Fruit fly (Drosophila melanogaster) whole organism, prepupa: Measurements from ENCODE around the gene CG31687.

ENCODE experiments used
- Blimp-1 ChIP-seq: fragments of 200-800 bp; sonication (Bioruptor generic); optimal IDR thresholded peaks from 3 replicates; lab custom pipeline; 2017; ENCODE audit warnings: missing biosample characterization, missing genetic modification characterization, mild to moderate bottlenecking, moderate library complexity, missing genetic modification reagents
- CG10631 ChIP-seq: fragments of 200-800 bp; sonication (Bioruptor generic); optimal IDR thresholded peaks from 2 replicates; lab custom pipeline; 2016; ENCODE audit warnings: missing biosample characterization, missing genetic modification characterization
- CG11294 ChIP-seq: fragments of 200-800 bp; sonication (Bioruptor generic); IDR thresholded peaks from 2 replicates; pipeline ENCODE4 v1.3.6; 2022; ENCODE audit warnings: missing biosample characterization, missing genetic modification characterization
- CG11762 ChIP-seq: fragments of 200-800 bp; sonication (Bioruptor generic); optimal IDR thresholded peaks from 3 replicates; lab custom pipeline; 2016; ENCODE audit warnings: missing biosample characterization, missing genetic modification characterization; ENCODE audit not compliant: insufficient read depth
- CG16779 ChIP-seq: fragments of 200-800 bp; sonication (Bioruptor generic); optimal IDR thresholded peaks from 3 replicates; lab custom pipeline; 2017; ENCODE audit warnings: missing biosample characterization, mild to moderate bottlenecking, missing genetic modification characterization
- CG31627 ChIP-seq: fragments of 200-800 bp; sonication (Bioruptor generic); optimal IDR thresholded peaks from 3 replicates; lab custom pipeline; 2016; ENCODE audit warnings: missing biosample characterization, missing genetic modification characterization
- CG32006 ChIP-seq: fragments of 200-800 bp; sonication (Bioruptor generic); optimal IDR thresholded peaks from 3 replicates; lab custom pipeline; 2017; ENCODE audit warnings: missing biosample characterization, mild to moderate bottlenecking, missing genetic modification characterization
- CG34406 ChIP-seq: fragments of 200-800 bp; sonication (Bioruptor generic); optimal IDR thresholded peaks from 3 replicates; lab custom pipeline; 2016; ENCODE audit warnings: missing biosample characterization, missing genetic modification characterization
- CG3919 ChIP-seq: fragments of 200-800 bp; sonication (Bioruptor generic); optimal IDR thresholded peaks from 3 replicates; lab custom pipeline; 2016; ENCODE audit warnings: missing biosample characterization, missing genetic modification characterization
- CG4318 ChIP-seq: fragments of 200-800 bp; sonication (Bioruptor generic); optimal IDR thresholded peaks from 3 replicates; lab custom pipeline; 2017; ENCODE audit warnings: missing biosample characterization, mild to moderate bottlenecking, missing genetic modification characterization
- CG6163 ChIP-seq: fragments of 200-800 bp; sonication (Bioruptor generic); IDR thresholded peaks from 3 replicates; pipeline ENCODE4 v1.3.6; 2022; ENCODE audit warnings: missing biosample characterization, missing genetic modification characterization
- CG6276 ChIP-seq: fragments of 200-800 bp; sonication (Bioruptor generic); optimal IDR thresholded peaks from 2 replicates; lab custom pipeline; 2017; ENCODE audit warnings: missing biosample characterization, mild to moderate bottlenecking, missing genetic modification characterization
- CG7368 ChIP-seq: fragments of 200-800 bp; sonication (Bioruptor generic); optimal IDR thresholded peaks from 3 replicates; lab custom pipeline; 2016; ENCODE audit warnings: missing biosample characterization, missing genetic modification characterization
- CG8119 ChIP-seq: fragments of 200-800 bp; sonication (Bioruptor generic); IDR thresholded peaks from 3 replicates; pipeline ENCODE4 v1.3.6; 2022; ENCODE audit warnings: missing biosample characterization, missing genetic modification characterization
- CG8319 ChIP-seq: fragments of 200-800 bp; sonication (Bioruptor generic); optimal IDR thresholded peaks from 3 replicates; lab custom pipeline; 2016; ENCODE audit warnings: missing biosample characterization, missing genetic modification characterization
- CG9139 ChIP-seq: fragments of 200-800 bp; sonication (Bioruptor generic); optimal IDR thresholded peaks from 3 replicates; lab custom pipeline; 2017; ENCODE audit warnings: missing biosample characterization, mild to moderate bottlenecking, missing genetic modification characterization
- Eip75B ChIP-seq: fragments of 200-800 bp; sonication (Bioruptor generic); optimal IDR thresholded peaks from 3 replicates; lab custom pipeline; 2016; ENCODE audit warnings: missing biosample characterization, missing genetic modification characterization
- Eip78C ChIP-seq: fragments of 200-800 bp; sonication (Bioruptor generic); peaks from one replicate; lab custom pipeline; 2016; ENCODE audit warnings: missing biosample characterization, missing genetic modification characterization
- Eip93F ChIP-seq: fragments of 200-800 bp; sonication (Bioruptor generic); optimal IDR thresholded peaks from 2 replicates; lab custom pipeline; 2016; ENCODE audit warnings: missing biosample characterization, mild to moderate bottlenecking, missing genetic modification characterization
- Ets96B ChIP-seq: fragments of 200-800 bp; optimal IDR thresholded peaks from 2 replicates; lab custom pipeline; 2019; ENCODE audit warnings: missing biosample characterization, mild to moderate bottlenecking, missing genetic modification characterization, moderate library complexity
- Gug ChIP-seq: fragments of 200-800 bp; sonication (Bioruptor generic); IDR thresholded peaks from 2 replicates; pipeline ENCODE4 v1.3.6; 2022; ENCODE audit warnings: missing biosample characterization, missing genetic modification characterization
- Hr38 ChIP-seq: sonication (Bioruptor generic); optimal IDR thresholded peaks from 2 replicates; lab custom pipeline; 2016; ENCODE audit warnings: missing biosample characterization, missing genetic modification characterization
- Hr4 ChIP-seq: fragments of 200-800 bp; sonication (Bioruptor generic); optimal IDR thresholded peaks from 3 replicates; lab custom pipeline; 2016; ENCODE audit warnings: missing biosample characterization, missing genetic modification characterization
- Lpt ChIP-seq: fragments of 200-800 bp; sonication (Bioruptor generic); optimal IDR thresholded peaks from 3 replicates; lab custom pipeline; 2016; ENCODE audit warnings: missing biosample characterization, missing genetic modification characterization
- Met ChIP-seq: fragments of 200-800 bp; sonication (Bioruptor generic); optimal IDR thresholded peaks from 3 replicates; lab custom pipeline; 2016; ENCODE audit warnings: missing biosample characterization, missing genetic modification characterization
- OdsH ChIP-seq: fragments of 200-800 bp; sonication (Bioruptor generic); optimal IDR thresholded peaks from 3 replicates; lab custom pipeline; 2016; ENCODE audit warnings: missing biosample characterization, missing genetic modification characterization
- Smox ChIP-seq: fragments of 200-800 bp; sonication (Bioruptor generic); optimal IDR thresholded peaks from 3 replicates; lab custom pipeline; 2016; ENCODE audit warnings: missing biosample characterization, missing genetic modification characterization
- Sox102F ChIP-seq: fragments of 200-800 bp; sonication (Bioruptor generic); optimal IDR thresholded peaks from 2 replicates; lab custom pipeline; 2016; ENCODE audit warnings: missing biosample characterization, mild to moderate bottlenecking, missing genetic modification characterization
- Sox15 ChIP-seq: fragments of 200-800 bp; sonication (Bioruptor generic); optimal IDR thresholded peaks from 3 replicates; lab custom pipeline; 2016; ENCODE audit warnings: missing biosample characterization, missing genetic modification characterization
- achi ChIP-seq: fragments of 200-800 bp; sonication (Bioruptor generic); optimal IDR thresholded peaks from 3 replicates; lab custom pipeline; 2016; ENCODE audit warnings: missing biosample characterization, missing genetic modification characterization
- acj6 ChIP-seq: fragments of 200-800 bp; sonication (Bioruptor generic); optimal IDR thresholded peaks from 3 replicates; lab custom pipeline; 2016; ENCODE audit warnings: missing biosample characterization, missing genetic modification characterization
- cyc ChIP-seq: fragments of 200-800 bp; sonication (Bioruptor generic); optimal IDR thresholded peaks from 3 replicates; lab custom pipeline; 2016; ENCODE audit warnings: missing biosample characterization, missing genetic modification characterization
- dac ChIP-seq: fragments of 200-800 bp; sonication (Bioruptor generic); optimal IDR thresholded peaks from 2 replicates; lab custom pipeline; 2017; ENCODE audit warnings: missing biosample characterization, mild to moderate bottlenecking, missing genetic modification characterization
- esn ChIP-seq: fragments of 200-800 bp; sonication (Bioruptor generic); optimal IDR thresholded peaks from 2 replicates; lab custom pipeline; 2016; ENCODE audit warnings: missing biosample characterization, mild to moderate bottlenecking, missing genetic modification characterization, moderate library complexity
- fd59A ChIP-seq: fragments of 200-800 bp; sonication (Bioruptor generic); optimal IDR thresholded peaks from 2 replicates; lab custom pipeline; 2017; ENCODE audit warnings: missing biosample characterization, mild to moderate bottlenecking, missing genetic modification characterization, missing genetic modification reagents
- fd85E ChIP-seq: fragments of 200-800 bp; sonication (Bioruptor generic); optimal IDR thresholded peaks from 3 replicates; lab custom pipeline; 2016; ENCODE audit warnings: missing biosample characterization, missing genetic modification characterization
- fkh ChIP-seq: fragments of 200-800 bp; sonication (Bioruptor generic); optimal IDR thresholded peaks from 3 replicates; lab custom pipeline; 2017; ENCODE audit warnings: missing biosample characterization, mild to moderate bottlenecking, missing genetic modification characterization, moderate library complexity
- lz ChIP-seq: fragments of 200-800 bp; sonication (Bioruptor generic); optimal IDR thresholded peaks from 3 replicates; lab custom pipeline; 2016; ENCODE audit warnings: missing biosample characterization, missing genetic modification characterization
- net ChIP-seq: fragments of 200-800 bp; sonication (Bioruptor generic); optimal IDR thresholded peaks from 3 replicates; lab custom pipeline; 2016; ENCODE audit warnings: missing biosample characterization, missing genetic modification characterization
- pdm3 ChIP-seq: fragments of 200-800 bp; sonication (Bioruptor generic); optimal IDR thresholded peaks from 3 replicates; lab custom pipeline; 2016; ENCODE audit warnings: missing biosample characterization, missing genetic modification characterization
- salr ChIP-seq, 2 experiments: fragments of 200-800 bp; sonication (Bioruptor generic); optimal IDR thresholded peaks; 3 replicates each; lab custom pipeline; 2016 to 2018; ENCODE audit warnings: missing biosample characterization in 2 of 2, missing genetic modification characterization in 2 of 2, mild to moderate bottlenecking in 1 of 2
- spab ChIP-seq: fragments of 200-800 bp; sonication (Bioruptor generic); optimal IDR thresholded peaks from 2 replicates; lab custom pipeline; 2017; ENCODE audit warnings: missing biosample characterization, mild to moderate bottlenecking, missing genetic modification characterization, missing genetic modification reagents
- ss ChIP-seq, 2 experiments: fragments of 200-800 bp; sonication (Bioruptor generic); optimal IDR thresholded peaks; 2 replicates in 1 of 2; 3 replicates in 1 of 2; lab custom pipeline; 2017 to 2018; ENCODE audit warnings: mild to moderate bottlenecking in 2 of 2, missing biosample characterization in 2 of 2, missing genetic modification characterization in 2 of 2, moderate library complexity in 1 of 2
- topi ChIP-seq: fragments of 200-800 bp; sonication (Bioruptor generic); optimal IDR thresholded peaks from 3 replicates; lab custom pipeline; 2016; ENCODE audit warnings: missing biosample characterization, missing genetic modification characterization

Gene CG31687

DNA sequence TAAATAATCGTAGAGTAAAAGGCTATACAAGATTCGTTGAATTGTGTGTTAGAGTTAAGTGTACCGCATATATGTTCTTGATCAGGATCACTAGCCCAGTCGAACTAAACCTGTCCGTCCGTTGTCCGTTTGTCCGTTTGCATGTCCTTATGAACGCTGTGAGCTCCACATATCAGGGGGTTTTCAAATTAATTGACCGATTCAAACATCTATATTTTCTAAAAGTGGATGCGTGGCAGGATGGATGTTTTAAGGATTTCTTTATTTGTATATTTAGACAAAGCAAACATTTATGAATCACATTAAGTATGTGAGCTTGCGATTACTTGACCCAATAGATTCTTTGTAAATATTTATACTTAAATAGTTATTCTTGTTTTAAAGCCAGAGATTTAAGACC lies 14.8 kb upstream of the CG31687 start (continued):
- TF ChIP-seq lz (peak; percentile 27), CG31627 (GFP tag; lab: Kevin White, UChicago) (no peak), Smox (GFP tag; lab: Kevin White, UChicago) (peak; percentile 17), fkh (no peak), spab (GFP tag; lab: Kevin White, UChicago) (no peak), CG8319 (GFP tag; lab: Kevin White, UChicago) (no peak), CG3919 (GFP tag; lab: Kevin White, UChicago) (no peak), salr (GFP tag; optimal IDR thresholded peaks at IDR 0.05; lab: Kevin White, UChicago) (peak in 1 of 2 experiments; percentile 56), fd85E (GFP tag; lab: Kevin White, UChicago) (no peak), CG8119 (no peak), OdsH (GFP tag; lab: Kevin White, UChicago) (peak; percentile 20), cyc (GFP tag; lab: Kevin White, UChicago) (no peak), Hr38 (no peak), topi (GFP tag; lab: Kevin White, UChicago) (peak; percentile 10), pdm3 (GFP tag; lab: Kevin White, UChicago) (peak; percentile 34), ss (GFP tag; optimal IDR thresholded peaks at IDR 0.05; lab: Kevin White, UChicago) (no peak), CG10631 (GFP tag; lab: Kevin White, UChicago) (peak; percentile 19), CG34406 (GFP tag; lab: Kevin White, UChicago) (no peak), Sox102F (GFP tag; lab: Kevin White, UChicago) (no peak), CG6276 (GFP tag; lab: Kevin White, UChicago) (no peak), Sox15 (GFP tag; lab: Kevin White, UChicago) (no peak), net (GFP tag; lab: Kevin White, UChicago) (peak; percentile 9), dac (GFP tag; lab: Kevin White, UChicago) (no peak), Eip75B (GFP tag; lab: Kevin White, UChicago) (no peak), Hr4 (peak; percentile 51), Eip78C (peak; percentile 82), Blimp-1 (GFP tag; lab: Kevin White, UChicago) (no peak), CG6163 (GFP tag; lab: Robert Waterston, UW) (no peak), Eip93F (GFP tag; lab: Kevin White, UChicago) (no peak), CG11762 (GFP tag; lab: Kevin White, UChicago) (no peak), CG7368 (GFP tag; lab: Kevin White, UChicago) (no peak), fd59A (peak; percentile 31), CG11294 (GFP tag; lab: Robert Waterston, UW) (no peak), esn (GFP tag; lab: Kevin White, UChicago) (peak; percentile 57), Gug (GFP tag; lab: Robert Waterston, UW) (no peak), CG9139 (no peak), achi (GFP tag; lab: Kevin White, UChicago) (no peak)

DNA sequence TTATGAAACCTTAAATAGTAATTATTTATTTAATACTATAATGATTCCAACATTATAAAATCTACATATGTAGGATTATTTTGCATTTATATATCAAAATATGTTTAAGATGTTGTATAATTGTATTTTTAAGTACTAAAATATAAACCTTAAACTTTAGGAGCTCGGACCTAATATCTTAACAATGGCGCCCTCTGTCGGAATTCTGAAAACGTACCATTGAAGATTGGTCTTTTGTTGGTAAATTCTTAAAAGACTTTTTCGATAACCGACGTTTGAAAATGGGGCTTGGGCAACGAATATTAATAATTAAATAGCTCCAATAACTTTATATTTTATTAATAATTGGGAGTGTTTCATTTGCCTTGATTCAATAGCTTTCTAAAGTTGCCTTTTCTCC lies 12.2 kb upstream of the CG31687 start:
- TF ChIP-seq CG4318 (GFP tag; lab: Kevin White, UChicago) (no peak), Lpt (GFP tag; lab: Kevin White, UChicago) (no peak), spab (GFP tag; lab: Kevin White, UChicago) (no peak), CG32006 (GFP tag; lab: Kevin White, UChicago) (no peak), achi (GFP tag; lab: Kevin White, UChicago) (no peak), CG8319 (GFP tag; lab: Kevin White, UChicago) (no peak), cyc (GFP tag; lab: Kevin White, UChicago) (no peak), acj6 (GFP tag; lab: Kevin White, UChicago) (no peak), Ets96B (tag; lab: Kevin White, UChicago) (no peak), CG8119 (no peak), fd59A (no peak), CG16779 (tag; lab: Kevin White, UChicago) (no peak), Met (GFP tag; lab: Kevin White, UChicago) (no peak), Smox (GFP tag; lab: Kevin White, UChicago) (no peak), CG10631 (GFP tag; lab: Kevin White, UChicago) (no peak), CG11762 (GFP tag; lab: Kevin White, UChicago) (no peak)
